Worm (Caenorhabditis elegans): ENCODE measurements around the gene Y116A8C.25.

DNA sequence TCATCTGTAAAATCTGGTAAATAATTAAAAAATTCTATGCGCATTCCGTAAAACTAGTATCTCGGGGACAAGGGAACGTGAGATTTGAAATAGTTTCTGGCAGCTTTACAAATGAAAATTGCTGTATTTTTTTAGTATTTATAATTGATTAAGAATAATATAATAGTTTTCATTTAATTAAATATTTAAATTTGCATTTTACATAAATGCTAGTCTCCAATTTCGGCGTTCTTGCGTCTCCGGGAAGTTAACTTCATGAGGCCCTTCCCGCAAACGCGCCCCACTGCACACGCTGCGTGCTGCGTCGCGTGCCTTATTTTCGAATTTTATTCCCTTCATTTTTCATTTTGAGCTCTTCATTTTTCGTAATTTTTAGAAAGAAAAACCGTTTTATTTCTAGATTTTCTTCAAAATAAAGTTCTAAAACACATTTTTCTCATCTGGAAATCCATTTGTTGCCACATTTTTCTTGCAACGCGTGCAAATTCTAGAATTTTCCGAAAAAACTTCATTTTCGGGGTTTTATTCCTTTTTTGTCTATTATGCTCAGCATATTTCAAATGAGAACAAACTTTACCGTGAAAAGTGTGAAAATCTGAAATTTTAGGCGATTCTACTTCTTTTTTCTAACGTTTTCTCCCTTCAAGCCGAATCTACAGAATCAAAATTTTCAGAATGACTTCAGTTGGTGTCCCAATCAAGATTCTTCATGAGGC, 9.0 kb upstream of the Y116A8C.25 start, which contains the start of the genes snx-13 and snr-1:
- TF ChIP-seq unc-39 (tag; optimal IDR thresholded peaks at IDR 0.05) (no peak), elt-1 (tag; optimal IDR thresholded peaks at IDR 0.05; ENCODE audit: borderline replicate concordance, insufficient read depth) (no peak), elt-3 (tag; optimal IDR thresholded peaks at IDR 0.05) (no peak)

Data from whole organism, mixed stage, embryonic.